Worm (Caenorhabditis elegans) whole organism, early embryonic: Measurements from ENCODE around the gene F19B10.13.

Source experiments
- B0310.2 ChIP-seq: sonication (generic microtip); optimal IDR thresholded peaks from 2 replicates; lab custom pipeline; 2016; ENCODE audit warnings: mild to moderate bottlenecking, missing genetic modification characterization, missing compliant biosample characterization
- F13C5.2 ChIP-seq: sonication (generic microtip); optimal IDR thresholded peaks from 2 replicates; lab custom pipeline; 2017; ENCODE audit warnings: mild to moderate bottlenecking, missing genetic modification characterization, inconsistent platforms, missing compliant biosample characterization
- aly-1 ChIP-seq: sonication (generic microtip); optimal IDR thresholded peaks from 2 replicates; lab custom pipeline; 2016; ENCODE audit warnings: missing genetic modification characterization, missing compliant biosample characterization
- ama-1 ChIP-seq: fragments of 150-350 bp; optimal IDR thresholded peaks from 2 replicates; lab custom pipeline; 2014
- ceh-13 ChIP-seq: fragments of 200-800 bp; sonication (Bioruptor generic); optimal IDR thresholded peaks from 2 replicates; lab custom pipeline; 2018; ENCODE audit warnings: mild to moderate bottlenecking, missing genetic modification characterization, missing compliant biosample characterization
- ceh-36 ChIP-seq: sonication (generic microtip); optimal IDR thresholded peaks from 2 replicates; lab custom pipeline; 2016; ENCODE audit warnings: missing genetic modification characterization, inconsistent platforms, missing compliant biosample characterization
- ets-7 ChIP-seq: sonication (generic microtip); optimal IDR thresholded peaks from 2 replicates; lab custom pipeline; 2016; ENCODE audit warnings: missing genotype, missing genetic modification characterization, missing compliant biosample characterization
- flt-1 ChIP-seq: fragments of 200-800 bp; sonication (Bioruptor generic); IDR thresholded peaks from 2 replicates; pipeline ENCODE4 v1.3.6; 2022; ENCODE audit warnings: missing genetic modification characterization, missing compliant biosample characterization
- hmbx-1 ChIP-seq: sonication (generic microtip); optimal IDR thresholded peaks from 2 replicates; lab custom pipeline; 2016; ENCODE audit warnings: mild to moderate bottlenecking, missing genetic modification characterization, missing compliant biosample characterization
- hmg-4 ChIP-seq: fragments of 200-800 bp; sonication (Bioruptor generic); optimal IDR thresholded peaks from 2 replicates; lab custom pipeline; 2018; ENCODE audit warnings: mild to moderate bottlenecking, missing genetic modification characterization, missing compliant biosample characterization
- hnd-1 ChIP-seq: sonication (generic microtip); optimal IDR thresholded peaks from 2 replicates; lab custom pipeline; 2016; ENCODE audit warnings: missing genetic modification characterization, missing compliant biosample characterization
- pes-1 ChIP-seq: fragments of 200-800 bp; sonication (Bioruptor generic); IDR thresholded peaks from 2 replicates; pipeline ENCODE4 v1.3.6; 2022; ENCODE audit warnings: missing genetic modification reagents, missing genetic modification characterization, missing compliant biosample characterization
- scrt-1 ChIP-seq: fragments of 200-800 bp; sonication (Bioruptor generic); IDR thresholded peaks from 2 replicates; pipeline ENCODE4 v1.3.6; 2022; ENCODE audit warnings: missing genetic modification characterization, missing compliant biosample characterization
- sea-1 ChIP-seq: fragments of 200-800 bp; sonication (Bioruptor generic); conservative IDR thresholded peaks from 2 replicates; pipeline ENCODE4 v1.3.6; 2022; ENCODE audit warnings: missing genetic modification characterization, missing compliant biosample characterization
- tbx-11 ChIP-seq: fragments of 200-800 bp; sonication (Bioruptor generic); IDR thresholded peaks from 2 replicates; pipeline ENCODE4 v1.3.6; 2022; ENCODE audit warnings: missing genetic modification characterization, missing compliant biosample characterization
- tbx-37 ChIP-seq: fragments of 200-800 bp; sonication (Bioruptor generic); conservative IDR thresholded peaks from 2 replicates; pipeline ENCODE4 v1.3.6; 2022; ENCODE audit warnings: missing genetic modification reagents, missing genetic modification characterization, missing compliant biosample characterization
- tra-4 ChIP-seq: sonication (generic microtip); optimal IDR thresholded peaks from 2 replicates; lab custom pipeline; 2017; ENCODE audit warnings: missing genetic modification characterization, missing compliant biosample characterization

The F19B10.13 gene

ce11 chrII:3661932-3662331, at the start of gene F19B10.13:
Gene F19B10.13, plus strand, starts transcription at chrII:3662274.
- TF ChIP-seq tbx-11 (GFP tag; lab: Robert Waterston, UW) (no peak), ceh-36 (tag; lab: Kevin White, UChicago) (no peak), ets-7 (tag; lab: Kevin White, UChicago) (no peak), hnd-1 (tag; lab: Kevin White, UChicago) (no peak), B0310.2 (tag; lab: Kevin White, UChicago) (no peak), ama-1 (lab: Kevin White, UChicago) (no peak), sea-1 (GFP tag; lab: Robert Waterston, UW) (no peak)

- TF ChIP-seq hnd-1 (tag; lab: Kevin White, UChicago) (no peak), F13C5.2 (no peak), sea-1 (GFP tag; lab: Robert Waterston, UW) (no peak), B0310.2 (tag; lab: Kevin White, UChicago) (no peak), tra-4 (tag; lab: Kevin White, UChicago) (no peak), ceh-36 (tag; lab: Kevin White, UChicago) (no peak), hmbx-1 (no peak), tbx-11 (GFP tag; lab: Robert Waterston, UW) (no peak), aly-1 (tag; lab: Kevin White, UChicago) (no peak), tbx-37 (GFP tag; lab: Robert Waterston, UW) (no peak), ama-1 (lab: Kevin White, UChicago) (no peak)
These were observed 45.5 kb upstream of the F19B10.13 start for ce11 chrII:3616615-3617014.

ce11 chrII:3617512-3617911, 44.6 kb upstream of the F19B10.13 start, which contains the start of gene F40E12.1:
Gene F40E12.1, plus strand, starts transcription at chrII:3617812.
- TF ChIP-seq ceh-36 (tag; lab: Kevin White, UChicago) (no peak), hnd-1 (tag; lab: Kevin White, UChicago) (no peak), pes-1 (no peak), sea-1 (GFP tag; lab: Robert Waterston, UW) (no peak), ets-7 (tag; lab: Kevin White, UChicago) (no peak), hmg-4 (GFP tag; lab: Kevin White, UChicago) (no peak), aly-1 (tag; lab: Kevin White, UChicago) (no peak), F13C5.2 (no peak), tbx-11 (GFP tag; lab: Robert Waterston, UW) (no peak), flt-1 (GFP tag; lab: Robert Waterston, UW) (no peak), ceh-13 (no peak), tra-4 (tag; lab: Kevin White, UChicago) (no peak), tbx-37 (GFP tag; lab: Robert Waterston, UW) (no peak)

- TF ChIP-seq ets-7 (tag; lab: Kevin White, UChicago) (no peak), sea-1 (GFP tag; lab: Robert Waterston, UW) (no peak), scrt-1 (GFP tag; lab: Robert Waterston, UW) (no peak), tra-4 (tag; lab: Kevin White, UChicago) (no peak), hnd-1 (tag; lab: Kevin White, UChicago) (no peak), B0310.2 (tag; lab: Kevin White, UChicago) (no peak), ceh-36 (tag; lab: Kevin White, UChicago) (no peak), hmbx-1 (no peak), tbx-37 (GFP tag; lab: Robert Waterston, UW) (no peak), flt-1 (GFP tag; lab: Robert Waterston, UW) (no peak), ama-1 (lab: Kevin White, UChicago) (no peak), tbx-11 (GFP tag; lab: Robert Waterston, UW) (no peak), ceh-13 (no peak), aly-1 (tag; lab: Kevin White, UChicago) (no peak), hmg-4 (GFP tag; lab: Kevin White, UChicago) (no peak)
These were observed 41.2 kb upstream of the F19B10.13 start for ce11 chrII:3620862-3621261.

ce11 chrII:3622014-3622413, 40.1 kb upstream of the F19B10.13 start, which contains the start of gene M151.7:
Gene M151.7, plus strand, starts transcription at chrII:3622314.
- TF ChIP-seq sea-1 (GFP tag; lab: Robert Waterston, UW) (no peak), hnd-1 (tag; lab: Kevin White, UChicago) (no peak), ceh-13 (no peak), pes-1 (no peak), tra-4 (tag; lab: Kevin White, UChicago) (no peak), F13C5.2 (no peak), B0310.2 (tag; lab: Kevin White, UChicago) (no peak), flt-1 (GFP tag; lab: Robert Waterston, UW) (no peak), scrt-1 (GFP tag; lab: Robert Waterston, UW) (no peak), tbx-37 (GFP tag; lab: Robert Waterston, UW) (no peak)

ce11 chrII:3626872-3627271, 35.2 kb upstream of the F19B10.13 start, which contains the start of gene M151.3:
Gene M151.3, plus strand, starts transcription at chrII:3627172.
- TF ChIP-seq flt-1 (GFP tag; lab: Robert Waterston, UW) (no peak), tbx-37 (GFP tag; lab: Robert Waterston, UW) (no peak), hmbx-1 (no peak), ama-1 (lab: Kevin White, UChicago) (no peak), aly-1 (tag; lab: Kevin White, UChicago) (no peak), tbx-11 (GFP tag; lab: Robert Waterston, UW) (no peak), hmg-4 (GFP tag; lab: Kevin White, UChicago) (no peak), ets-7 (tag; lab: Kevin White, UChicago) (no peak), scrt-1 (GFP tag; lab: Robert Waterston, UW) (no peak), B0310.2 (tag; lab: Kevin White, UChicago) (no peak), hnd-1 (tag; lab: Kevin White, UChicago) (no peak), F13C5.2 (no peak)

- TF ChIP-seq tbx-37 (GFP tag; lab: Robert Waterston, UW) (no peak), tbx-11 (GFP tag; lab: Robert Waterston, UW) (no peak), tra-4 (tag; lab: Kevin White, UChicago) (no peak), ama-1 (lab: Kevin White, UChicago) (no peak), aly-1 (tag; lab: Kevin White, UChicago) (no peak)
These were observed 31.3 kb upstream of the F19B10.13 start, which contains the start of gene M151.2 for ce11 chrII:3630810-3631209. Gene M151.2, plus strand, starts transcription at chrII:3631110.
